Worm (Caenorhabditis elegans) whole organism, early embryonic: ENCODE results near the gene fbxc-43.

Source experiments
- B0310.2 ChIP-seq: sonication (generic microtip); optimal IDR thresholded peaks from 2 replicates; lab custom pipeline; 2016; ENCODE audit warnings: mild to moderate bottlenecking, missing genetic modification characterization, missing compliant biosample characterization
- F13C5.2 ChIP-seq: sonication (generic microtip); optimal IDR thresholded peaks from 2 replicates; lab custom pipeline; 2017; ENCODE audit warnings: mild to moderate bottlenecking, missing genetic modification characterization, inconsistent platforms, missing compliant biosample characterization
- aly-1 ChIP-seq: sonication (generic microtip); optimal IDR thresholded peaks from 2 replicates; lab custom pipeline; 2016; ENCODE audit warnings: missing genetic modification characterization, missing compliant biosample characterization
- ama-1 ChIP-seq: fragments of 150-350 bp; optimal IDR thresholded peaks from 2 replicates; lab custom pipeline; 2014
- ceh-13 ChIP-seq: fragments of 200-800 bp; sonication (Bioruptor generic); optimal IDR thresholded peaks from 2 replicates; lab custom pipeline; 2018; ENCODE audit warnings: mild to moderate bottlenecking, missing genetic modification characterization, missing compliant biosample characterization
- ceh-36 ChIP-seq: sonication (generic microtip); optimal IDR thresholded peaks from 2 replicates; lab custom pipeline; 2016; ENCODE audit warnings: missing genetic modification characterization, inconsistent platforms, missing compliant biosample characterization
- ets-7 ChIP-seq: sonication (generic microtip); optimal IDR thresholded peaks from 2 replicates; lab custom pipeline; 2016; ENCODE audit warnings: missing genotype, missing genetic modification characterization, missing compliant biosample characterization
- flt-1 ChIP-seq: fragments of 200-800 bp; sonication (Bioruptor generic); IDR thresholded peaks from 2 replicates; pipeline ENCODE4 v1.3.6; 2022; ENCODE audit warnings: missing genetic modification characterization, missing compliant biosample characterization
- hmbx-1 ChIP-seq: sonication (generic microtip); optimal IDR thresholded peaks from 2 replicates; lab custom pipeline; 2016; ENCODE audit warnings: mild to moderate bottlenecking, missing genetic modification characterization, missing compliant biosample characterization
- hmg-4 ChIP-seq: fragments of 200-800 bp; sonication (Bioruptor generic); optimal IDR thresholded peaks from 2 replicates; lab custom pipeline; 2018; ENCODE audit warnings: mild to moderate bottlenecking, missing genetic modification characterization, missing compliant biosample characterization
- hnd-1 ChIP-seq: sonication (generic microtip); optimal IDR thresholded peaks from 2 replicates; lab custom pipeline; 2016; ENCODE audit warnings: missing genetic modification characterization, missing compliant biosample characterization
- pes-1 ChIP-seq: fragments of 200-800 bp; sonication (Bioruptor generic); IDR thresholded peaks from 2 replicates; pipeline ENCODE4 v1.3.6; 2022; ENCODE audit warnings: missing genetic modification reagents, missing genetic modification characterization, missing compliant biosample characterization
- scrt-1 ChIP-seq: fragments of 200-800 bp; sonication (Bioruptor generic); IDR thresholded peaks from 2 replicates; pipeline ENCODE4 v1.3.6; 2022; ENCODE audit warnings: missing genetic modification characterization, missing compliant biosample characterization
- sea-1 ChIP-seq: fragments of 200-800 bp; sonication (Bioruptor generic); conservative IDR thresholded peaks from 2 replicates; pipeline ENCODE4 v1.3.6; 2022; ENCODE audit warnings: missing genetic modification characterization, missing compliant biosample characterization
- tbx-11 ChIP-seq: fragments of 200-800 bp; sonication (Bioruptor generic); IDR thresholded peaks from 2 replicates; pipeline ENCODE4 v1.3.6; 2022; ENCODE audit warnings: missing genetic modification characterization, missing compliant biosample characterization
- tbx-37 ChIP-seq: fragments of 200-800 bp; sonication (Bioruptor generic); conservative IDR thresholded peaks from 2 replicates; pipeline ENCODE4 v1.3.6; 2022; ENCODE audit warnings: missing genetic modification reagents, missing genetic modification characterization, missing compliant biosample characterization
- tra-4 ChIP-seq: sonication (generic microtip); optimal IDR thresholded peaks from 2 replicates; lab custom pipeline; 2017; ENCODE audit warnings: missing genetic modification characterization, missing compliant biosample characterization

fbxc-43 gene

DNA sequence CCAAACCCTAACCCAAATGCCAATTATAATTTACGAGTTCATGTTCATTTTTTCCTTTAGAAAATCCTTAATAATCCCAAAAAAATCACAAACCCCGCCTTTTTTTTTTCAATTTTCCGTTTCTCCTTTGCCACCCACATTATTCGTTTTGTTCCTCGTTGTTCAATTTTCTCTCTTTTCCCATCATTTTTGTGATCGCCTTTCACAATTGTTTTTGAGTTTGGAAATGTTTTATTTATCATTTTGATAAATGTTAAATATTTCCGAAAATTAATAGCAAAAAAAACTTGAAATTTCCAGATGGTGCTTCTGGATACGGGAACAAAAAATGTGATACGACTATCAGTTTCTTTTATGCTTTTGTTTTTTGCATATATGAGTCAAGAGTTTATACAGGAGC is 20.5 kb downstream of the fbxc-43 start, which contains the start of gene F31D5.2:
Gene F31D5.2, plus strand, starts transcription at position 301 of the 400 bp plus-strand sequence.
- TF ChIP-seq F13C5.2 (no peak), aly-1 (no peak), B0310.2 (tag; lab: Kevin White, UChicago) (no peak), ceh-13 (GFP tag; lab: Kevin White, UChicago) (no peak), ama-1 (no peak), pes-1 (no peak), ceh-36 (tag; lab: Kevin White, UChicago) (no peak)

DNA sequence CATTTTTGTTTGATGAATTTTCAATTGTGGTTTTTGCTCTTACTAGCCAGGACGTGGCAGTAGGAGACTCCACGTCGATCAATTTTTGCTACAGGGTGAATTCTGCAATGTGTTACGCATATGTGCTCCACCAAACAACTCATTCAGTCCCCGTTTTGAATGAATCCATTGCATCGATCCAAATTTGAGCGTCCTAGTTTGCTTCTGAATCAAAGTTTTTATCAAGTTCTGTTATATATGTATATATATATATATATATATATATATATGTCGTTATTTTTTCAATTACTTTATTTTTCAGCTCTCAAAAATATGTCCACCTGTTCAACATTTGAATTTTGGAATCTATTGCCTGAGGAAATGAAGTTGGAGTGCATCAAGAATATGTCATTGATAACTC is 24.7 kb downstream of the fbxc-43 start, which contains the start of gene F31D5.7:
Gene F31D5.7, plus strand, starts transcription at position 301 of the 400 bp plus-strand sequence.
- TF ChIP-seq sea-1 (GFP tag; lab: Robert Waterston, UW) (no peak), ama-1 (no peak), B0310.2 (tag; lab: Kevin White, UChicago) (no peak), pes-1 (no peak), hmbx-1 (tag; lab: Kevin White, UChicago) (no peak), hnd-1 (tag; lab: Kevin White, UChicago) (no peak), aly-1 (no peak)

DNA sequence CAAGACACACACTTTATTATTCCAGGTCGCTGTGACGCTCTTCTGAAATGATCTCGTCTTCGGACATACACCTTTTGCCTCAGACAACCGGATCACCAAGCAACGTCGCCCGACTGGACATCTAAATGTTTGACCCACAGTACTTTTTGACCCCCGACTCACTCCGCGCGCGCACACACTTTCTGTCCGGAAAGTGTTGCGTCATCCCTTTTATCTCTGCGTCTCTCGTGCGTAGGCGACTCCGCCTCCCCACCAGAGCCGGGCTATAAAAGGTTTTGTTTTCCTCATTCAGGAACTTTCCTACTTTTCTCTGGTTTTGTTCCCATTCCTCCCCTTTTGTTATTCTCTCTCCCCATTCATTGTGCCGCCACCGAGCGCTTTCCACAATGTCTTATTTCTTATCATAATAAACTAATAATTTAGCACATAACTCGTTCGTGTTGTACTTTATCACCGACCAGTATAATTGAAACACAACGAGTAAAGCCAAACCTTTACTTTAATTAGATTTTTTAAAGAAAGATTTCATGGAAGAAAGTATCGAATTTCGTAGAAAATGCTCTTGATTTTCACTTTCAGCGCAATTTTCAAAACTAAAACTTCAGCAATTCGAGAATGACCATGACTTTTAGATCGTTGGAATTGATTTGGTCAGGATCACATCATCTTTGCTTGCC is 26.6 kb downstream of the fbxc-43 start, which contains the start of gene F31D5.6:
Gene F31D5.6, plus strand, starts transcription at position 627 of the 677 bp plus-strand sequence.
- TF ChIP-seq sea-1 (GFP tag; lab: Robert Waterston, UW) (0 out of 2 replicates have a peak, but pooled peaks have one; percentile 43), hnd-1 (tag; lab: Kevin White, UChicago) (no peak)

DNA sequence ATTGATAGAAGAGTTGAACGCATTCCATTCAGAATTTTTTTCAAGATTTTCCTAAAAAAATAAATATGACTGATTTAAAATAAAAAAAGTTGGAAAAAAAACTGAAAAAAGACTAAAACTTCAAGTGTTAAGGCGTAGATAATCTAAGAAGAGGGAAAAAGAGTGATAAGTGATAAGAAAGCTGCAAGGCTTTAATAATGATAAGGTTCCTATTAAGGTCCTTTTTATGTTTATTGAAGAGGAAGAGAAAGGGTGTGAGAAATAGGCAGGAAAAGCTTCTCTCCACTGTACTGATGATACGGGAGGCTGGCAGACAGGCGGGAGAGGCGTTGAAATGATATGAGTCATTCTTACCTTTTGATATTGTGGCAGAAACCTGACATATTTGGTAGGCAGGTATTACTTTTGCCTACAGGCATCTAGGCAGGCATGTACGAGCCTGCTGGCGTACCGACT is 32.0 kb downstream of the fbxc-43 start, which contains the start of gene mth-1:
Gene mth-1, minus strand, starts transcription at position 51 of the 456 bp plus-strand sequence.
- TF ChIP-seq sea-1 (GFP tag; lab: Robert Waterston, UW) = no peak
- TF ChIP-seq hnd-1 (tag; lab: Kevin White, UChicago) = no peak
- no peak for TF ChIP-seq tbx-37
- TF ChIP-seq ets-7 = no peak
- no peak for TF ChIP-seq ceh-13 (GFP tag; lab: Kevin White, UChicago)
- no peak for TF ChIP-seq hmg-4
- no peak for TF ChIP-seq hmbx-1 (tag; lab: Kevin White, UChicago)
- no peak for TF ChIP-seq ama-1
- no peak for TF ChIP-seq aly-1
- TF ChIP-seq pes-1 = no peak

DNA sequence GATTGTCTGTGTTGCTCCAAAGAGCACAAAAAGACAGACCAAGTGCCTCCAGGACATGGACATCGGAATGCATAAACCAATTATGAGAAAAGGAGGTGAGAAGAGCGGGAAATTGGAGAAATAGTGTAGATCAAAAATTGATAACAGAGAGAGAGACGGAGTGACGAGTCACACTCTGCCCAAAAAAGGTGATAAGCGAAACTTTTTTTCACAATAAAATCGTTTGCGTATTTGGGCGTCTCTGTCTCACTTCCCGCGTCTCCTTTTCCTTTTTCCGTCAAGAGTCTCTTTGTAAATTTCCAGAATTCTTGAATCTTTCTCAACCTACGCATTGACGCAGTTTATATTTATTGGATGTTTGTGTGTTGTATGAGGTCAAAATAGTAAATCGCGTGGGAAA is 41.7 kb downstream of the fbxc-43 start, which contains the start of gene mth-2:
Gene mth-2, minus strand, starts transcription at position 188 of the 400 bp plus-strand sequence.
- no peak for TF ChIP-seq tra-4

DNA sequence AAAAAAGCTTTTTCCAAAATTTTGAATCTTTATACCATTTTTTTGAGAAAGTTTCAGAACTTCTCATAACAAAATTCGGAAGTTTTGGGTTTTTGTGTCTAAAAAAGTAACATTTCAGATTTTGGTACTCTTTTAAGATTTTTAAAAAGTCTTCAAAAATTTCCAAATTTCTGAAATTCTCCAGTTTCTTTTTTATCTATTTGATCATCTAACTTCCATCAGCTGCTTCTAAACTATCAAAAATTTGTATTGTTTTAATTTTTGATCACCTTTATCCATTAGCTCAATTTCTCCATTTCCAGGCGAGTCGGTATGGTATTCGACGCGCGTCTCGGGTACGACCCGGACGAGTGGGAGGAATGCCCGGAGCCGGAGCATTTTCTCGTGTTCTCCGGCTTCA is 49.4 kb downstream of the fbxc-43 start, which contains the start of gene cpna-1:
Gene cpna-1, plus strand, starts transcription at position 301 of the 400 bp plus-strand sequence.
- TF ChIP-seq ceh-13 (GFP tag; lab: Kevin White, UChicago) (no peak), hmbx-1 (tag; lab: Kevin White, UChicago) (no peak), tra-4 (no peak), tbx-37 (no peak), F13C5.2 (no peak), ets-7 (no peak), scrt-1 (GFP tag; lab: Robert Waterston, UW) (no peak), flt-1 (GFP tag; lab: Robert Waterston, UW) (no peak), hmg-4 (no peak), hnd-1 (tag; lab: Kevin White, UChicago) (no peak), ceh-36 (tag; lab: Kevin White, UChicago) (no peak), pes-1 (no peak), tbx-11 (GFP tag; lab: Robert Waterston, UW) (no peak), B0310.2 (tag; lab: Kevin White, UChicago) (no peak), aly-1 (no peak), ama-1 (no peak), sea-1 (GFP tag; lab: Robert Waterston, UW) (no peak)
